Worm (Caenorhabditis elegans) whole organism, L1 larva: ENCODE results near the gene aqp-2.

Experiments used
- aha-1 ChIP-seq: fragments of 150-350 bp; optimal IDR thresholded peaks from 2 replicates; lab custom pipeline; 2014; ENCODE audit warnings: missing biosample characterization, missing genetic modification characterization
- aly-2 ChIP-seq: fragments of 150-350 bp; optimal IDR thresholded peaks from 2 replicates; lab custom pipeline; 2014; ENCODE audit warnings: missing biosample characterization, missing genetic modification characterization
- ama-1 ChIP-seq: fragments of 150-350 bp; optimal IDR thresholded peaks from 2 replicates; lab custom pipeline; 2014
- ceh-82 ChIP-seq, 3 experiments: fragments of 150-350 bp in 1 of 3; sonication (generic microtip) in 2 of 3; optimal IDR thresholded peaks; 2 replicates each; lab custom pipeline; 2014 to 2017; ENCODE audit warnings: missing biosample characterization in 3 of 3, missing genetic modification characterization in 3 of 3
- fos-1 ChIP-seq: fragments of 150-350 bp; optimal IDR thresholded peaks from 2 replicates; lab custom pipeline; 2014; ENCODE audit warnings: missing biosample characterization, missing genetic modification characterization
- nhr-12 ChIP-seq: sonication (generic microtip); optimal IDR thresholded peaks from 2 replicates; lab custom pipeline; 2017; ENCODE audit warnings: missing biosample characterization, missing genetic modification characterization

ce11 chrII:9266755-9267154 lies 5.0 kb upstream of the aqp-2 start, which contains the start of gene C01G6.2:
- TF ChIP-seq aly-2: no peak
- no peak for TF ChIP-seq ama-1 (lab: Kevin White, UChicago)
- no peak for TF ChIP-seq aha-1 (tag; lab: Kevin White, UChicago)
- no peak for TF ChIP-seq nhr-12 (tag; lab: Kevin White, UChicago)
- no peak for TF ChIP-seq ceh-82 (tag; optimal IDR thresholded peaks at IDR 0.05; lab: Kevin White, UChicago)
- TF ChIP-seq fos-1 (tag; lab: Kevin White, UChicago): no peak
